Fruit fly (Drosophila melanogaster) whole organism, prepupa: Measurements from ENCODE around the gene CG32563.

Source experiments
- Blimp-1 ChIP-seq: fragments of 200-800 bp; sonication (Bioruptor generic); optimal IDR thresholded peaks from 3 replicates; lab custom pipeline; 2017; ENCODE audit warnings: missing biosample characterization, missing genetic modification characterization, mild to moderate bottlenecking, moderate library complexity, missing genetic modification reagents
- CG10631 ChIP-seq: fragments of 200-800 bp; sonication (Bioruptor generic); optimal IDR thresholded peaks from 2 replicates; lab custom pipeline; 2016; ENCODE audit warnings: missing biosample characterization, missing genetic modification characterization
- CG11294 ChIP-seq: fragments of 200-800 bp; sonication (Bioruptor generic); IDR thresholded peaks from 2 replicates; pipeline ENCODE4 v1.3.6; 2022; ENCODE audit warnings: missing biosample characterization, missing genetic modification characterization
- CG11762 ChIP-seq: fragments of 200-800 bp; sonication (Bioruptor generic); optimal IDR thresholded peaks from 3 replicates; lab custom pipeline; 2016; ENCODE audit warnings: missing biosample characterization, missing genetic modification characterization; ENCODE audit not compliant: insufficient read depth
- CG11902 ChIP-seq: fragments of 200-800 bp; sonication (Bioruptor generic); optimal IDR thresholded peaks from 3 replicates; lab custom pipeline; 2016; ENCODE audit warnings: missing biosample characterization, missing genetic modification characterization
- CG15336 ChIP-seq: fragments of 200-800 bp; sonication (Bioruptor generic); IDR thresholded peaks from 2 replicates; pipeline ENCODE4 v1.3.6; 2022; ENCODE audit warnings: missing biosample characterization, missing genetic modification characterization
- CG31627 ChIP-seq: fragments of 200-800 bp; sonication (Bioruptor generic); optimal IDR thresholded peaks from 3 replicates; lab custom pipeline; 2016; ENCODE audit warnings: missing biosample characterization, missing genetic modification characterization
- CG32006 ChIP-seq: fragments of 200-800 bp; sonication (Bioruptor generic); optimal IDR thresholded peaks from 3 replicates; lab custom pipeline; 2017; ENCODE audit warnings: missing biosample characterization, mild to moderate bottlenecking, missing genetic modification characterization
- CG34406 ChIP-seq: fragments of 200-800 bp; sonication (Bioruptor generic); optimal IDR thresholded peaks from 3 replicates; lab custom pipeline; 2016; ENCODE audit warnings: missing biosample characterization, missing genetic modification characterization
- CG4318 ChIP-seq: fragments of 200-800 bp; sonication (Bioruptor generic); optimal IDR thresholded peaks from 3 replicates; lab custom pipeline; 2017; ENCODE audit warnings: missing biosample characterization, mild to moderate bottlenecking, missing genetic modification characterization
- CG6163 ChIP-seq: fragments of 200-800 bp; sonication (Bioruptor generic); IDR thresholded peaks from 3 replicates; pipeline ENCODE4 v1.3.6; 2022; ENCODE audit warnings: missing biosample characterization, missing genetic modification characterization
- CG6276 ChIP-seq: fragments of 200-800 bp; sonication (Bioruptor generic); optimal IDR thresholded peaks from 2 replicates; lab custom pipeline; 2017; ENCODE audit warnings: missing biosample characterization, mild to moderate bottlenecking, missing genetic modification characterization
- CG6808 ChIP-seq: fragments of 200-800 bp; sonication (Bioruptor generic); optimal IDR thresholded peaks from 3 replicates; lab custom pipeline; 2017; ENCODE audit warnings: missing biosample characterization, missing genetic modification characterization, mild to moderate bottlenecking, moderate library complexity, missing genetic modification reagents
- CG7368 ChIP-seq: fragments of 200-800 bp; sonication (Bioruptor generic); optimal IDR thresholded peaks from 3 replicates; lab custom pipeline; 2016; ENCODE audit warnings: missing biosample characterization, missing genetic modification characterization
- CG8119 ChIP-seq: fragments of 200-800 bp; sonication (Bioruptor generic); IDR thresholded peaks from 3 replicates; pipeline ENCODE4 v1.3.6; 2022; ENCODE audit warnings: missing biosample characterization, missing genetic modification characterization
- CG8319 ChIP-seq: fragments of 200-800 bp; sonication (Bioruptor generic); optimal IDR thresholded peaks from 3 replicates; lab custom pipeline; 2016; ENCODE audit warnings: missing biosample characterization, missing genetic modification characterization
- CG8632 ChIP-seq: fragments of 200-800 bp; sonication (Bioruptor generic); optimal IDR thresholded peaks from 3 replicates; lab custom pipeline; 2016; ENCODE audit warnings: missing biosample characterization, missing genetic modification characterization
- CG9139 ChIP-seq: fragments of 200-800 bp; sonication (Bioruptor generic); optimal IDR thresholded peaks from 3 replicates; lab custom pipeline; 2017; ENCODE audit warnings: missing biosample characterization, mild to moderate bottlenecking, missing genetic modification characterization
- Eip75B ChIP-seq: fragments of 200-800 bp; sonication (Bioruptor generic); optimal IDR thresholded peaks from 3 replicates; lab custom pipeline; 2016; ENCODE audit warnings: missing biosample characterization, missing genetic modification characterization
- Ets21C ChIP-seq: fragments of 200-800 bp; sonication (Bioruptor generic); optimal IDR thresholded peaks from 3 replicates; lab custom pipeline; 2016; ENCODE audit warnings: missing biosample characterization, missing genetic modification characterization
- Ets96B ChIP-seq: fragments of 200-800 bp; optimal IDR thresholded peaks from 2 replicates; lab custom pipeline; 2019; ENCODE audit warnings: missing biosample characterization, mild to moderate bottlenecking, missing genetic modification characterization, moderate library complexity
- Gug ChIP-seq: fragments of 200-800 bp; sonication (Bioruptor generic); IDR thresholded peaks from 2 replicates; pipeline ENCODE4 v1.3.6; 2022; ENCODE audit warnings: missing biosample characterization, missing genetic modification characterization
- Hr38 ChIP-seq: sonication (Bioruptor generic); optimal IDR thresholded peaks from 2 replicates; lab custom pipeline; 2016; ENCODE audit warnings: missing biosample characterization, missing genetic modification characterization
- Hr39 ChIP-seq: fragments of 200-800 bp; sonication (Bioruptor generic); optimal IDR thresholded peaks from 2 replicates; lab custom pipeline; 2016; ENCODE audit warnings: missing biosample characterization, missing genetic modification characterization
- Lpt ChIP-seq: fragments of 200-800 bp; sonication (Bioruptor generic); optimal IDR thresholded peaks from 3 replicates; lab custom pipeline; 2016; ENCODE audit warnings: missing biosample characterization, missing genetic modification characterization
- Met ChIP-seq: fragments of 200-800 bp; sonication (Bioruptor generic); optimal IDR thresholded peaks from 3 replicates; lab custom pipeline; 2016; ENCODE audit warnings: missing biosample characterization, missing genetic modification characterization
- OdsH ChIP-seq: fragments of 200-800 bp; sonication (Bioruptor generic); optimal IDR thresholded peaks from 3 replicates; lab custom pipeline; 2016; ENCODE audit warnings: missing biosample characterization, missing genetic modification characterization
- Smox ChIP-seq: fragments of 200-800 bp; sonication (Bioruptor generic); optimal IDR thresholded peaks from 3 replicates; lab custom pipeline; 2016; ENCODE audit warnings: missing biosample characterization, missing genetic modification characterization
- Sox102F ChIP-seq: fragments of 200-800 bp; sonication (Bioruptor generic); optimal IDR thresholded peaks from 2 replicates; lab custom pipeline; 2016; ENCODE audit warnings: missing biosample characterization, mild to moderate bottlenecking, missing genetic modification characterization
- Sox14 ChIP-seq: fragments of 200-800 bp; sonication (Bioruptor generic); optimal IDR thresholded peaks from 3 replicates; lab custom pipeline; 2016; ENCODE audit warnings: missing biosample characterization, missing genetic modification characterization
- Sox15 ChIP-seq: fragments of 200-800 bp; sonication (Bioruptor generic); optimal IDR thresholded peaks from 3 replicates; lab custom pipeline; 2016; ENCODE audit warnings: missing biosample characterization, missing genetic modification characterization
- achi ChIP-seq: fragments of 200-800 bp; sonication (Bioruptor generic); optimal IDR thresholded peaks from 3 replicates; lab custom pipeline; 2016; ENCODE audit warnings: missing biosample characterization, missing genetic modification characterization
- acj6 ChIP-seq: fragments of 200-800 bp; sonication (Bioruptor generic); optimal IDR thresholded peaks from 3 replicates; lab custom pipeline; 2016; ENCODE audit warnings: missing biosample characterization, missing genetic modification characterization
- cyc ChIP-seq: fragments of 200-800 bp; sonication (Bioruptor generic); optimal IDR thresholded peaks from 3 replicates; lab custom pipeline; 2016; ENCODE audit warnings: missing biosample characterization, missing genetic modification characterization
- dac ChIP-seq: fragments of 200-800 bp; sonication (Bioruptor generic); optimal IDR thresholded peaks from 2 replicates; lab custom pipeline; 2017; ENCODE audit warnings: missing biosample characterization, mild to moderate bottlenecking, missing genetic modification characterization
- dsx ChIP-seq: fragments of 200-800 bp; optimal IDR thresholded peaks from 3 replicates; lab custom pipeline; 2019; ENCODE audit warnings: missing biosample characterization, mild to moderate bottlenecking, missing genetic modification characterization, moderate library complexity; ENCODE audit not compliant: poor library complexity, severe bottlenecking
- eg ChIP-seq: fragments of 200-800 bp; sonication (Bioruptor generic); IDR thresholded peaks from 3 replicates; pipeline ENCODE4 v1.3.6; 2022; ENCODE audit warnings: missing biosample characterization, missing genetic modification characterization
- esn ChIP-seq: fragments of 200-800 bp; sonication (Bioruptor generic); optimal IDR thresholded peaks from 2 replicates; lab custom pipeline; 2016; ENCODE audit warnings: missing biosample characterization, mild to moderate bottlenecking, missing genetic modification characterization, moderate library complexity
- fd59A ChIP-seq: fragments of 200-800 bp; sonication (Bioruptor generic); optimal IDR thresholded peaks from 2 replicates; lab custom pipeline; 2017; ENCODE audit warnings: missing biosample characterization, mild to moderate bottlenecking, missing genetic modification characterization, missing genetic modification reagents
- fd85E ChIP-seq: fragments of 200-800 bp; sonication (Bioruptor generic); optimal IDR thresholded peaks from 3 replicates; lab custom pipeline; 2016; ENCODE audit warnings: missing biosample characterization, missing genetic modification characterization
- fkh ChIP-seq: fragments of 200-800 bp; sonication (Bioruptor generic); optimal IDR thresholded peaks from 3 replicates; lab custom pipeline; 2017; ENCODE audit warnings: missing biosample characterization, mild to moderate bottlenecking, missing genetic modification characterization, moderate library complexity
- lz ChIP-seq: fragments of 200-800 bp; sonication (Bioruptor generic); optimal IDR thresholded peaks from 3 replicates; lab custom pipeline; 2016; ENCODE audit warnings: missing biosample characterization, missing genetic modification characterization
- net ChIP-seq: fragments of 200-800 bp; sonication (Bioruptor generic); optimal IDR thresholded peaks from 3 replicates; lab custom pipeline; 2016; ENCODE audit warnings: missing biosample characterization, missing genetic modification characterization
- pdm3 ChIP-seq: fragments of 200-800 bp; sonication (Bioruptor generic); optimal IDR thresholded peaks from 3 replicates; lab custom pipeline; 2016; ENCODE audit warnings: missing biosample characterization, missing genetic modification characterization
- spab ChIP-seq: fragments of 200-800 bp; sonication (Bioruptor generic); optimal IDR thresholded peaks from 2 replicates; lab custom pipeline; 2017; ENCODE audit warnings: missing biosample characterization, mild to moderate bottlenecking, missing genetic modification characterization, missing genetic modification reagents
- ss ChIP-seq, 2 experiments: fragments of 200-800 bp; sonication (Bioruptor generic); optimal IDR thresholded peaks; 2 replicates in 1 of 2; 3 replicates in 1 of 2; lab custom pipeline; 2017 to 2018; ENCODE audit warnings: mild to moderate bottlenecking in 2 of 2, missing biosample characterization in 2 of 2, missing genetic modification characterization in 2 of 2, moderate library complexity in 1 of 2
- svp ChIP-seq: fragments of 200-800 bp; sonication (Bioruptor generic); peaks from one replicate; lab custom pipeline; 2016; ENCODE audit warnings: missing biosample characterization, missing genetic modification characterization
- topi ChIP-seq: fragments of 200-800 bp; sonication (Bioruptor generic); optimal IDR thresholded peaks from 3 replicates; lab custom pipeline; 2016; ENCODE audit warnings: missing biosample characterization, missing genetic modification characterization
- vri ChIP-seq: fragments of 200-800 bp; sonication (Bioruptor generic); optimal IDR thresholded peaks from 3 replicates; lab custom pipeline; 2016; ENCODE audit warnings: missing biosample characterization, mild to moderate bottlenecking, missing genetic modification characterization

Gene CG32563

DNA sequence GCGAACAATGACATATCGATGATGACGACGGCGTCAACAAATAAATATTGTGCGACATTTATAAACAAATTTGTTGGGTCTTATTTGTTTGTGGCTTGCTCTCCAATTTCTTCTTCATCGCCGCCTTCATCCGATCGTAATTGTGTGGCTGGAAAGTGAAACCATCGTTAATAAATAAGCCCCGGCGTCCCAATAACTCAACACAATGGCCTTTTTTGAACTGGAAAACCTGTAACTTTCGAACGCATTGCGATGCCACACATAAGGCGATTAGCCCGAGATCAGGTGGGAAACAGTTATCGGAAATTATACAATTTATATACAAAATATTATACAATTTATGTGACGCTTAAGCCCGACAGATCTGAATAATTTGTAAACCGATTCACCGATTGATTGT, 28.2 kb downstream of the CG32563 start:
- TF ChIP-seq CG34406 = no peak
- TF ChIP-seq CG11294 = no peak
- no peak for TF ChIP-seq CG11902
- TF ChIP-seq dsx (GFP tag; lab: Kevin White, UChicago) = no peak
- no peak for TF ChIP-seq CG8632 (GFP tag; lab: Kevin White, UChicago)
- no peak for TF ChIP-seq eg (GFP tag; lab: Robert Waterston, UW)
- TF ChIP-seq dac (GFP tag; lab: Kevin White, UChicago) = no peak
- no peak for TF ChIP-seq Blimp-1
- no peak for TF ChIP-seq Lpt (GFP tag; lab: Kevin White, UChicago)
- TF ChIP-seq Sox14 (GFP tag; lab: Kevin White, UChicago) = no peak
- no peak for TF ChIP-seq ss (GFP tag; optimal IDR thresholded peaks at IDR 0.05; lab: Kevin White, UChicago)

DNA sequence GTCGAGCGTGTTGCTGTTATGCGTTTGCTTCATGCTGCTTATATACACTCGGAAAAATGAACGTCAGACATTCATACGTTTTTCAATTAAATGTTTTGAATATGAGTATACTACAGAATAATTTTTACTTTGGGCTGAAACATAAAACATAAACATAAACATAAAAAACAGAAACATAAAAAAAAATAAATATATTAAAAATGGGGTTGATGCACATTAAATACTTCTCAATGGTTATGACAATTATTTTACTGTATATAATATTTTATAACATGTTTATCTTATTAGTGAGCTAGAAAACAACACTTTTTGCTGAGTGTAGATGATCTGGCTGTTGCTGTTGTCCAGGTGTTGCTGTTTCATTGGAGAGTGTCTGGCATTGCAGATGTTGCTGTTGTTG, 29.2 kb downstream of the CG32563 start:
- no peak for TF ChIP-seq Ets21C (GFP tag; lab: Kevin White, UChicago)
- peak; percentile 78 for TF ChIP-seq CG6276 (GFP tag; lab: Kevin White, UChicago)
- peak; percentile 41 for TF ChIP-seq Sox14 (GFP tag; lab: Kevin White, UChicago)
- peak; percentile 23 for TF ChIP-seq Sox15 (GFP tag; lab: Kevin White, UChicago)
- TF ChIP-seq CG11294 = no peak
- TF ChIP-seq CG7368 (GFP tag; lab: Kevin White, UChicago) = peak; percentile 63
- TF ChIP-seq Hr38 (GFP tag; lab: Kevin White, UChicago) = no peak
- TF ChIP-seq CG8632 (GFP tag; lab: Kevin White, UChicago) = peak; percentile 71
- peak; percentile 51 for TF ChIP-seq CG8319 (GFP tag; lab: Kevin White, UChicago)
- peak; percentile 89 for TF ChIP-seq CG8119 (GFP tag; lab: Robert Waterston, UW)
- peak; percentile 55 for TF ChIP-seq Met
- peak; percentile 28 for TF ChIP-seq lz (GFP tag; lab: Kevin White, UChicago)
- peak; percentile 55 for TF ChIP-seq spab (GFP tag; lab: Kevin White, UChicago)
- TF ChIP-seq CG4318 (GFP tag; lab: Kevin White, UChicago) = peak; percentile 79
- TF ChIP-seq Sox102F (GFP tag; lab: Kevin White, UChicago) = peak; percentile 35
- TF ChIP-seq Gug (GFP tag; lab: Robert Waterston, UW) = no peak; the same call in 1 of the 2 replicates
- TF ChIP-seq acj6 (GFP tag; lab: Kevin White, UChicago) = peak; percentile 75
- TF ChIP-seq dac (GFP tag; lab: Kevin White, UChicago) = peak; percentile 49
- peak; percentile 67 for TF ChIP-seq CG34406
- peak; percentile 72 for TF ChIP-seq OdsH (GFP tag; lab: Kevin White, UChicago)
- peak; percentile 32 for TF ChIP-seq Smox (GFP tag; lab: Kevin White, UChicago)
- peak; percentile 74 for TF ChIP-seq eg (GFP tag; lab: Robert Waterston, UW)
- TF ChIP-seq fd59A (GFP tag; lab: Kevin White, UChicago) = peak; percentile 46
- peak; percentile 55 for TF ChIP-seq svp (GFP tag; lab: Kevin White, UChicago)
- TF ChIP-seq cyc (GFP tag; lab: Kevin White, UChicago) = peak; percentile 21
- TF ChIP-seq CG31627 (GFP tag; lab: Kevin White, UChicago) = peak; percentile 19
- TF ChIP-seq Ets96B (tag; lab: Kevin White, UChicago) = peak; percentile 62
- TF ChIP-seq Eip75B (GFP tag; lab: Kevin White, UChicago) = peak; percentile 38
- peak; percentile 70 for TF ChIP-seq CG6808 (GFP tag; lab: Kevin White, UChicago)
- TF ChIP-seq Lpt (GFP tag; lab: Kevin White, UChicago) = peak; percentile 78
- peak; percentile 87 for TF ChIP-seq CG15336 (GFP tag; lab: Robert Waterston, UW)
- no peak for TF ChIP-seq Hr39 (GFP tag; lab: Kevin White, UChicago)
- peak; percentile 46 for TF ChIP-seq topi (GFP tag; lab: Kevin White, UChicago)
- peak; percentile 69 to 71 for TF ChIP-seq ss (GFP tag; optimal IDR thresholded peaks at IDR 0.05; lab: Kevin White, UChicago)
- TF ChIP-seq CG11762 (GFP tag; lab: Kevin White, UChicago) = peak; percentile 63
- no peak for TF ChIP-seq fd85E (GFP tag; lab: Kevin White, UChicago)
- TF ChIP-seq CG9139 (GFP tag; lab: Kevin White, UChicago) = peak; percentile 18
- TF ChIP-seq CG11902 = peak; percentile 13
- TF ChIP-seq net (GFP tag; lab: Kevin White, UChicago) = peak; percentile 78
- peak; percentile 73 for TF ChIP-seq CG10631 (GFP tag; lab: Kevin White, UChicago)
- no peak for TF ChIP-seq vri (GFP tag; lab: Kevin White, UChicago)
- TF ChIP-seq pdm3 (GFP tag; lab: Kevin White, UChicago) = peak; percentile 70
- peak; percentile 61 for TF ChIP-seq esn (GFP tag; lab: Kevin White, UChicago)
- TF ChIP-seq CG32006 (GFP tag; lab: Kevin White, UChicago) = peak; percentile 90
- no peak for TF ChIP-seq fkh
- peak; percentile 62 for TF ChIP-seq CG6163 (GFP tag; lab: Robert Waterston, UW)
- peak; percentile 77 for TF ChIP-seq achi (GFP tag; lab: Kevin White, UChicago)
